Worm (Caenorhabditis elegans) whole organism, L4 larva: ENCODE measurements around the gene amt-4.
A peak's percentile ranks its signal among the peaks of the same experiment; 100 is the strongest.

ENCODE experiments used
- D1046.2 ChIP-seq: fragments of 200-800 bp; sonication (Bioruptor generic); IDR thresholded peaks from 2 replicates; pipeline ENCODE4 v1.3.6; 2022; ENCODE audit warnings: missing genetic modification characterization, missing compliant biosample characterization
- F10B5.3 ChIP-seq: sonication (generic microtip); optimal IDR thresholded peaks from 2 replicates; lab custom pipeline; 2016; ENCODE audit warnings: mild to moderate bottlenecking, missing genetic modification characterization, missing compliant biosample characterization
- F37D6.2 ChIP-seq: sonication (generic microtip); optimal IDR thresholded peaks from 2 replicates; lab custom pipeline; 2016; ENCODE audit warnings: mild to moderate bottlenecking, missing genetic modification characterization, missing compliant biosample characterization
- F49E8.2 ChIP-seq: sonication (generic microtip); optimal IDR thresholded peaks from 2 replicates; lab custom pipeline; 2016; ENCODE audit warnings: missing compliant biosample characterization, mild to moderate bottlenecking, missing genetic modification characterization, borderline replicate concordance
- T26A8.4 ChIP-seq: fragments of 200-800 bp; sonication (Bioruptor generic); IDR thresholded peaks from 2 replicates; pipeline ENCODE4 v1.3.6; 2022; ENCODE audit warnings: missing genetic modification characterization, missing compliant biosample characterization
- ZK337.2 ChIP-seq: fragments of 200-800 bp; sonication (Bioruptor generic); IDR thresholded peaks from 2 replicates; pipeline ENCODE4 v1.3.6; 2022; ENCODE audit warnings: missing genetic modification reagents, missing genetic modification characterization, missing compliant biosample characterization
- attf-4 ChIP-seq: sonication (generic microtip); optimal IDR thresholded peaks from 3 replicates; lab custom pipeline; 2017; ENCODE audit warnings: missing biosample characterization, missing genetic modification characterization
- ceh-20 ChIP-seq: fragments of 200-800 bp; sonication (Bioruptor generic); IDR thresholded peaks from 2 replicates; pipeline ENCODE4 v1.3.6; 2022; ENCODE audit warnings: missing genetic modification reagents, missing genetic modification characterization, missing compliant biosample characterization
- ceh-28 ChIP-seq: fragments of 150-350 bp; optimal IDR thresholded peaks from 2 replicates; lab custom pipeline; 2014; ENCODE audit warnings: missing biosample characterization, missing genetic modification reagents, missing genetic modification characterization
- ceh-62 ChIP-seq: sonication (generic microtip); optimal IDR thresholded peaks from 2 replicates; lab custom pipeline; 2017; ENCODE audit warnings: missing biosample characterization, missing genetic modification characterization
- ces-1 ChIP-seq: fragments of 150-350 bp; sonication (generic microtip); optimal IDR thresholded peaks from 4 replicates; lab custom pipeline; 2014; ENCODE audit warnings: missing biosample characterization, missing genetic modification reagents, missing genetic modification characterization
- daf-19 ChIP-seq: fragments of 200-800 bp; sonication (Bioruptor generic); conservative IDR thresholded peaks from 2 replicates; pipeline ENCODE4 v1.3.6; 2022; ENCODE audit warnings: missing genetic modification characterization, missing compliant biosample characterization
- daf-8 ChIP-seq: fragments of 200-800 bp; sonication (Bioruptor generic); IDR thresholded peaks from 2 replicates; pipeline ENCODE4 v1.3.6; 2022; ENCODE audit warnings: missing genetic modification characterization, missing compliant biosample characterization
- dmd-8 ChIP-seq: fragments of 200-800 bp; sonication (Bioruptor generic); IDR thresholded peaks from 2 replicates; pipeline ENCODE4 v1.3.6; 2022; ENCODE audit warnings: missing genetic modification characterization, missing compliant biosample characterization
- dmd-9 ChIP-seq: fragments of 200-800 bp; sonication (Bioruptor generic); IDR thresholded peaks from 2 replicates; pipeline ENCODE4 v1.3.6; 2022; ENCODE audit warnings: missing genetic modification reagents, missing genetic modification characterization, missing compliant biosample characterization
- egl-27 ChIP-seq: sonication (generic microtip); optimal IDR thresholded peaks from 3 replicates; lab custom pipeline; 2017; ENCODE audit warnings: missing biosample characterization, missing genetic modification reagents, missing genetic modification characterization
- egl-43 ChIP-seq: fragments of 200-800 bp; sonication (Bioruptor generic); IDR thresholded peaks from 2 replicates; pipeline ENCODE4 v1.3.6; 2022; ENCODE audit warnings: missing genetic modification reagents, missing genetic modification characterization, missing compliant biosample characterization
- fkh-10 ChIP-seq: fragments of 150-350 bp; optimal IDR thresholded peaks from 2 replicates; lab custom pipeline; 2014; ENCODE audit warnings: missing biosample characterization, missing genetic modification reagents, missing genetic modification characterization
- hif-1 ChIP-seq, 2 experiments: sonication (generic microtip); optimal IDR thresholded peaks; 2 replicates each; lab custom pipeline; 2016 to 2017; ENCODE audit warnings: missing compliant biosample characterization in 2 of 2, missing genetic modification characterization in 2 of 2, missing genetic modification reagents in 2 of 2, missing genotype in 2 of 2, mild to moderate bottlenecking in 1 of 2
- hlh-30 ChIP-seq: sonication (generic microtip); optimal IDR thresholded peaks from 2 replicates; lab custom pipeline; 2017; ENCODE audit warnings: antibody characterized with exemption, mild to moderate bottlenecking, missing genetic modification characterization, missing compliant biosample characterization; ENCODE audit not compliant: insufficient read depth
- jun-1 ChIP-seq: fragments of 150-350 bp; optimal IDR thresholded peaks from 2 replicates; lab custom pipeline; 2014; ENCODE audit warnings: missing biosample characterization, missing genetic modification reagents, missing genetic modification characterization
- lim-7 ChIP-seq: fragments of 200-800 bp; sonication (Bioruptor generic); IDR thresholded peaks from 2 replicates; pipeline ENCODE4 v1.3.6; 2022; ENCODE audit warnings: missing genetic modification characterization, missing compliant biosample characterization
- lin-1 ChIP-seq: fragments of 200-800 bp; sonication (Bioruptor generic); IDR thresholded peaks from 2 replicates; pipeline ENCODE4 v1.3.6; 2022; ENCODE audit warnings: missing genetic modification reagents, missing genetic modification characterization, missing compliant biosample characterization
- lin-13 ChIP-seq: fragments of 150-350 bp; optimal IDR thresholded peaks from 2 replicates; lab custom pipeline; 2014; ENCODE audit warnings: missing biosample characterization, missing genetic modification reagents, missing genetic modification characterization
- lin-15B ChIP-seq: fragments of 150-350 bp; sonication (generic microtip); optimal IDR thresholded peaks from 3 replicates; lab custom pipeline; 2014; ENCODE audit warnings: missing biosample characterization, missing genetic modification characterization
- lin-29 ChIP-seq: fragments of 200-800 bp; sonication (Bioruptor generic); IDR thresholded peaks from 2 replicates; pipeline ENCODE4 v1.3.6; 2022; ENCODE audit warnings: missing genetic modification reagents, missing genetic modification characterization, missing compliant biosample characterization
- lir-3 ChIP-seq: sonication (generic microtip); optimal IDR thresholded peaks from 2 replicates; lab custom pipeline; 2016; ENCODE audit warnings: mild to moderate bottlenecking, missing genetic modification characterization, missing compliant biosample characterization
- lsy-2 ChIP-seq, 2 experiments: fragments of 150-350 bp in 1 of 2; sonication (generic microtip) in 1 of 2; optimal IDR thresholded peaks; 2 replicates each; lab custom pipeline; 2014 to 2017; ENCODE audit warnings: missing biosample characterization in 2 of 2, missing genetic modification characterization in 2 of 2
- madf-5 ChIP-seq, 2 experiments: fragments of 200-800 bp; sonication (Bioruptor generic); IDR thresholded peaks; 2 replicates each; pipeline ENCODE4 v1.3.6; 2022; ENCODE audit warnings: missing compliant biosample characterization in 2 of 2, missing genetic modification characterization in 2 of 2
- madf-9 ChIP-seq: fragments of 200-800 bp; sonication (Bioruptor generic); conservative IDR thresholded peaks from 2 replicates; pipeline ENCODE4 v1.3.6; 2022; ENCODE audit warnings: missing genetic modification reagents, missing genetic modification characterization, missing compliant biosample characterization
- mep-1 ChIP-seq: fragments of 150-350 bp; sonication (generic microtip); optimal IDR thresholded peaks from 3 replicates; lab custom pipeline; 2014; ENCODE audit warnings: missing biosample characterization, missing genetic modification characterization
- mxl-3 ChIP-seq: fragments of 200-800 bp; sonication (Bioruptor generic); optimal IDR thresholded peaks from 2 replicates; lab custom pipeline; 2018; ENCODE audit warnings: mild to moderate bottlenecking, missing genetic modification characterization, missing compliant biosample characterization
- nhr-102 ChIP-seq: sonication (generic microtip); optimal IDR thresholded peaks from 2 replicates; lab custom pipeline; 2016; ENCODE audit warnings: mild to moderate bottlenecking, missing genetic modification characterization, moderate library complexity, missing compliant biosample characterization
- nhr-111 ChIP-seq: fragments of 200-800 bp; sonication (Bioruptor generic); optimal IDR thresholded peaks from 2 replicates; lab custom pipeline; 2018; ENCODE audit warnings: mild to moderate bottlenecking, missing genetic modification characterization, missing compliant biosample characterization
- nhr-28 ChIP-seq: fragments of 150-350 bp; optimal IDR thresholded peaks from 2 replicates; lab custom pipeline; 2014; ENCODE audit warnings: missing biosample characterization, missing genetic modification characterization
- nhr-42 ChIP-seq: fragments of 200-800 bp; sonication (Bioruptor generic); IDR thresholded peaks from 2 replicates; pipeline ENCODE4 v1.3.6; 2022; ENCODE audit warnings: missing genetic modification characterization, missing compliant biosample characterization
- nhr-48 ChIP-seq: sonication (generic microtip); optimal IDR thresholded peaks from 2 replicates; lab custom pipeline; 2016; ENCODE audit warnings: mild to moderate bottlenecking, missing genetic modification characterization, missing compliant biosample characterization
- pha-4 ChIP-seq, 2 experiments: fragments of 150-350 bp in 1 of 2; fragments of 200-800 bp in 1 of 2; sonication (Bioruptor generic) in 1 of 2; IDR thresholded peaks in 1 of 2; optimal IDR thresholded peaks in 1 of 2; 2 replicates each; pipeline versions ENCODE4 v1.3.6 to Lab custom; 2014 to 2022; ENCODE audit warnings: missing genetic modification characterization in 2 of 2, missing genetic modification reagents in 2 of 2, missing biosample characterization in 1 of 2, missing compliant biosample characterization in 1 of 2
- pqm-1 ChIP-seq: sonication (generic microtip); optimal IDR thresholded peaks from 2 replicates; lab custom pipeline; 2017; ENCODE audit warnings: missing biosample characterization, missing genetic modification characterization
- sdz-12 ChIP-seq: fragments of 200-800 bp; sonication (Bioruptor generic); optimal IDR thresholded peaks from 2 replicates; lab custom pipeline; 2018; ENCODE audit warnings: mild to moderate bottlenecking, missing genetic modification characterization, missing compliant biosample characterization
- skn-1 ChIP-seq: fragments of 150-350 bp; optimal IDR thresholded peaks from 2 replicates; lab custom pipeline; 2014; ENCODE audit warnings: missing biosample characterization, missing genetic modification characterization
- snpc-1.2 ChIP-seq: fragments of 200-800 bp; sonication (Bioruptor generic); IDR thresholded peaks from 2 replicates; pipeline ENCODE4 v1.3.6; 2022; ENCODE audit warnings: missing genetic modification reagents, missing genetic modification characterization, missing compliant biosample characterization
- snpc-4 ChIP-seq: fragments of 150-350 bp; optimal IDR thresholded peaks from 2 replicates; lab custom pipeline; 2014; ENCODE audit warnings: missing biosample characterization, missing genetic modification characterization
- spr-1 ChIP-seq: sonication (generic microtip); optimal IDR thresholded peaks from 2 replicates; lab custom pipeline; 2016; ENCODE audit warnings: mild to moderate bottlenecking, missing genetic modification characterization, missing compliant biosample characterization
- spr-3 ChIP-seq: fragments of 200-800 bp; sonication (Bioruptor generic); optimal IDR thresholded peaks from 2 replicates; lab custom pipeline; 2018; ENCODE audit warnings: mild to moderate bottlenecking, missing genetic modification characterization, missing compliant biosample characterization
- tag-97 ChIP-seq: fragments of 200-800 bp; sonication (Bioruptor generic); IDR thresholded peaks from 2 replicates; pipeline ENCODE4 v1.3.6; 2022; ENCODE audit warnings: missing genetic modification characterization, missing compliant biosample characterization
- vab-7 ChIP-seq: fragments of 200-800 bp; sonication (Bioruptor generic); IDR thresholded peaks from 2 replicates; pipeline ENCODE4 v1.3.6; 2022; ENCODE audit warnings: missing genetic modification reagents, missing genetic modification characterization, missing compliant biosample characterization
- zag-1 ChIP-seq: fragments of 150-350 bp; optimal IDR thresholded peaks from 2 replicates; lab custom pipeline; 2014; ENCODE audit warnings: missing biosample characterization, missing genetic modification characterization
- zfp-2 ChIP-seq: sonication (generic microtip); optimal IDR thresholded peaks from 2 replicates; lab custom pipeline; 2016; ENCODE audit warnings: mild to moderate bottlenecking, missing genetic modification characterization, missing compliant biosample characterization
- zfp-3 ChIP-seq: fragments of 200-800 bp; sonication (Bioruptor generic); conservative IDR thresholded peaks from 2 replicates; pipeline ENCODE4 v1.3.6; 2022; ENCODE audit warnings: missing genetic modification reagents, missing genetic modification characterization, missing compliant biosample characterization
- zip-2 ChIP-seq: fragments of 150-350 bp; optimal IDR thresholded peaks from 2 replicates; lab custom pipeline; 2014; ENCODE audit warnings: missing biosample characterization, missing genetic modification characterization
- ztf-11 ChIP-seq: fragments of 150-350 bp; optimal IDR thresholded peaks from 2 replicates; lab custom pipeline; 2014; ENCODE audit warnings: missing biosample characterization, missing genetic modification characterization
- ztf-7 ChIP-seq: fragments of 150-350 bp; optimal IDR thresholded peaks from 2 replicates; lab custom pipeline; 2014; ENCODE audit warnings: missing biosample characterization, missing genetic modification characterization

amt-4 gene

ce11 chrX:4528905-4529304, 36.2 kb upstream of the amt-4 start (continued):
- TF ChIP-seq pha-4 (GFP tag; IDR thresholded peaks at IDR 0.05; lab: Robert Waterston, UW) (no peak), pha-4 (tag; optimal IDR thresholded peaks at IDR 0.05; lab: Kevin White, UChicago) (no peak), zfp-2 (no peak), egl-43 (GFP tag; lab: Robert Waterston, UW) (no peak), zag-1 (tag; lab: Kevin White, UChicago) (no peak), madf-5 (GFP tag; IDR thresholded peaks at IDR 0.05; lab: Robert Waterston, UW) (no peak), nhr-48 (tag; lab: Kevin White, UChicago) (peak; percentile 78), lin-29 (GFP tag; lab: Robert Waterston, UW) (no peak), ces-1 (GFP tag; lab: Kevin White, UChicago) (no peak), ceh-62 (no peak), dmd-9 (GFP tag; lab: Robert Waterston, UW) (no peak), hlh-30 (tag; lab: Kevin White, UChicago) (peak; percentile 92), jun-1 (tag; lab: Kevin White, UChicago) (no peak), snpc-4 (tag; lab: Kevin White, UChicago) (no peak), spr-3 (GFP tag; lab: Kevin White, UChicago) (no peak), lin-1 (no peak), nhr-28 (tag; lab: Kevin White, UChicago) (peak; percentile 89), spr-1 (tag; lab: Kevin White, UChicago) (no peak), snpc-1.2 (GFP tag; lab: Robert Waterston, UW) (no peak), lin-13 (GFP tag; lab: Kevin White, UChicago) (no peak), sdz-12 (no peak), ztf-11 (tag; lab: Kevin White, UChicago) (no peak), skn-1 (tag; lab: Kevin White, UChicago) (no peak), F37D6.2 (no peak), madf-9 (no peak), vab-7 (no peak), zfp-3 (GFP tag; lab: Robert Waterston, UW) (no peak), daf-8 (no peak), tag-97 (GFP tag; lab: Robert Waterston, UW) (no peak), T26A8.4 (GFP tag; lab: Robert Waterston, UW) (no peak), dmd-8 (GFP tag; lab: Robert Waterston, UW) (no peak), zip-2 (tag; lab: Kevin White, UChicago) (no peak), egl-27 (tag; lab: Kevin White, UChicago) (no peak), lin-15B (no peak), hif-1 (tag; optimal IDR thresholded peaks at IDR 0.05; lab: Kevin White, UChicago) (no peak), nhr-111 (GFP tag; lab: Kevin White, UChicago) (no peak), ceh-28 (no peak), fkh-10 (GFP tag; lab: Kevin White, UChicago) (no peak), D1046.2 (no peak), ceh-20 (GFP tag; lab: Robert Waterston, UW) (no peak), mep-1 (tag; lab: Kevin White, UChicago) (peak; percentile 48), nhr-42 (GFP tag; lab: Robert Waterston, UW) (no peak), attf-4 (tag; lab: Kevin White, UChicago) (no peak), ZK337.2 (GFP tag; lab: Robert Waterston, UW) (no peak), daf-19 (GFP tag; lab: Robert Waterston, UW) (no peak), lir-3 (tag; lab: Kevin White, UChicago) (no peak), F10B5.3 (tag; lab: Kevin White, UChicago) (no peak), mxl-3 (GFP tag; lab: Kevin White, UChicago) (peak; percentile 91), pqm-1 (tag; lab: Kevin White, UChicago) (peak; percentile 52), F49E8.2 (tag; lab: Kevin White, UChicago) (no peak), lim-7 (GFP tag; lab: Robert Waterston, UW) (no peak), lsy-2 (tag; optimal IDR thresholded peaks at IDR 0.05; lab: Kevin White, UChicago) (peak in 1 of 2 experiments; percentile 58), nhr-102 (tag; lab: Kevin White, UChicago) (no peak), ztf-7 (tag; lab: Kevin White, UChicago) (no peak)
